Fruit fly (Drosophila melanogaster) whole organism, embryonic: ENCODE results near the gene ebd2.

ENCODE experiments used
- CG10366 ChIP-seq: fragments of 200-800 bp; sonication (Bioruptor generic); IDR thresholded peaks from 2 replicates; pipeline ENCODE4 v1.3.6; 2022; ENCODE audit warnings: missing biosample characterization, missing genetic modification characterization
- CG11085 ChIP-seq: fragments of 200-800 bp; sonication (Bioruptor generic); IDR thresholded peaks from 2 replicates; pipeline ENCODE4 v1.3.6; 2022; ENCODE audit warnings: missing biosample characterization, missing genetic modification characterization
- CG12659 ChIP-seq: fragments of 200-800 bp; sonication (Bioruptor generic); optimal IDR thresholded peaks from 3 replicates; lab custom pipeline; 2017; ENCODE audit warnings: mild to moderate bottlenecking, missing biosample characterization, missing genetic modification reagents, missing genetic modification characterization
- CG13894 ChIP-seq: fragments of 200-800 bp; sonication (Bioruptor generic); optimal IDR thresholded peaks from 3 replicates; lab custom pipeline; 2018; ENCODE audit warnings: missing biosample characterization, mild to moderate bottlenecking, missing genetic modification characterization, moderate library complexity
- CG14710 ChIP-seq: fragments of 200-800 bp; sonication (Bioruptor generic); optimal IDR thresholded peaks from 3 replicates; lab custom pipeline; 2019; ENCODE audit warnings: missing biosample characterization, mild to moderate bottlenecking, missing genetic modification characterization, moderate library complexity
- CG1602 ChIP-seq: fragments of 200-800 bp; sonication (Bioruptor generic); optimal IDR thresholded peaks from 3 replicates; lab custom pipeline; 2016; ENCODE audit warnings: missing biosample characterization, missing genetic modification characterization
- CG17186 ChIP-seq: fragments of 200-800 bp; sonication (Bioruptor generic); optimal IDR thresholded peaks from 3 replicates; lab custom pipeline; 2017; ENCODE audit warnings: missing biosample characterization, missing genetic modification reagents, missing genetic modification characterization
- CG17361 ChIP-seq: fragments of 200-800 bp; sonication (Bioruptor generic); IDR thresholded peaks from 3 replicates; pipeline ENCODE4 v1.3.6; 2022; ENCODE audit warnings: missing biosample characterization, missing genetic modification characterization
- CG2712 ChIP-seq: fragments of 200-800 bp; optimal IDR thresholded peaks from 3 replicates; lab custom pipeline; 2019; ENCODE audit warnings: missing biosample characterization, mild to moderate bottlenecking, missing genetic modification characterization, moderate library complexity
- CG30020 ChIP-seq: fragments of 200-800 bp; optimal IDR thresholded peaks from 2 replicates; lab custom pipeline; 2019; ENCODE audit warnings: missing biosample characterization, mild to moderate bottlenecking, missing genetic modification characterization, moderate library complexity
- CG33213 ChIP-seq: fragments of 200-800 bp; sonication (Bioruptor generic); optimal IDR thresholded peaks from 3 replicates; lab custom pipeline; 2016; ENCODE audit warnings: missing biosample characterization, missing genetic modification characterization
- CG34224 ChIP-seq: fragments of 200-800 bp; sonication (Bioruptor generic); IDR thresholded peaks from 3 replicates; pipeline ENCODE4 v1.3.6; 2022; ENCODE audit warnings: missing biosample characterization, missing genetic modification characterization; ENCODE audit not compliant: partially characterized antibody
- CG3995 ChIP-seq: fragments of 200-800 bp; sonication (Bioruptor generic); optimal IDR thresholded peaks from 3 replicates; lab custom pipeline; 2016; ENCODE audit warnings: missing biosample characterization, missing genetic modification characterization
- CG42726 ChIP-seq: fragments of 200-800 bp; sonication (Bioruptor generic); IDR thresholded peaks from 2 replicates; pipeline ENCODE4 v1.3.6; 2022; ENCODE audit warnings: missing biosample characterization, missing genetic modification characterization; ENCODE audit not compliant: partially characterized antibody
- CG4282 ChIP-seq: fragments of 200-800 bp; sonication (Bioruptor generic); optimal IDR thresholded peaks from 2 replicates; lab custom pipeline; 2016; ENCODE audit warnings: missing biosample characterization, missing genetic modification characterization
- CG5180 ChIP-seq: fragments of 200-800 bp; sonication (Bioruptor generic); optimal IDR thresholded peaks from 3 replicates; lab custom pipeline; 2017; ENCODE audit warnings: missing biosample characterization, missing genetic modification characterization, mild to moderate bottlenecking, moderate library complexity, missing genetic modification reagents
- CG6854 ChIP-seq: fragments of 200-800 bp; sonication (Bioruptor generic); optimal IDR thresholded peaks from 3 replicates; lab custom pipeline; 2017; ENCODE audit warnings: missing biosample characterization, mild to moderate bottlenecking, missing genetic modification characterization
- CG8924 ChIP-seq: fragments of 200-800 bp; optimal IDR thresholded peaks from 3 replicates; lab custom pipeline; 2019; ENCODE audit warnings: missing biosample characterization, mild to moderate bottlenecking, missing genetic modification characterization, moderate library complexity
- CG8944 ChIP-seq: fragments of 200-800 bp; sonication (Bioruptor generic); optimal IDR thresholded peaks from 3 replicates; lab custom pipeline; 2016; ENCODE audit warnings: missing biosample characterization, missing genetic modification characterization
- CG9437 ChIP-seq: fragments of 200-800 bp; sonication (Bioruptor generic); optimal IDR thresholded peaks from 2 replicates; lab custom pipeline; 2018; ENCODE audit warnings: missing biosample characterization, mild to moderate bottlenecking, missing genetic modification characterization
- CG9817 ChIP-seq: fragments of 200-800 bp; sonication (Bioruptor generic); optimal IDR thresholded peaks from 2 replicates; lab custom pipeline; 2018; ENCODE audit warnings: missing biosample characterization, mild to moderate bottlenecking, missing genetic modification characterization, moderate library complexity
- Dll ChIP-seq: fragments of 200-800 bp; sonication (Bioruptor generic); IDR thresholded peaks from 4 replicates; pipeline ENCODE4 v1.3.6; 2022; ENCODE audit warnings: missing biosample characterization, missing genetic modification characterization; ENCODE audit not compliant: partially characterized antibody
- Doc3 ChIP-seq: fragments of 200-800 bp; sonication (Bioruptor generic); IDR thresholded peaks from 3 replicates; pipeline ENCODE4 v1.3.6; 2022; ENCODE audit warnings: missing biosample characterization, missing genetic modification characterization; ENCODE audit not compliant: partially characterized antibody
- Ets97D ChIP-seq: fragments of 200-800 bp; sonication (Bioruptor generic); optimal IDR thresholded peaks from 3 replicates; lab custom pipeline; 2016; ENCODE audit warnings: missing biosample characterization, missing genetic modification characterization
- HmgZ ChIP-seq: fragments of 200-800 bp; sonication (Bioruptor generic); optimal IDR thresholded peaks from 2 replicates; lab custom pipeline; 2018; ENCODE audit warnings: missing biosample characterization, mild to moderate bottlenecking, missing genetic modification characterization
- Jarid2 ChIP-seq: fragments of 200-800 bp; sonication (Bioruptor generic); optimal IDR thresholded peaks from 3 replicates; lab custom pipeline; 2017; ENCODE audit warnings: mild to moderate bottlenecking, missing biosample characterization, missing genetic modification reagents, missing genetic modification characterization
- Mes4 ChIP-seq: fragments of 200-800 bp; sonication (Bioruptor generic); optimal IDR thresholded peaks from 2 replicates; lab custom pipeline; 2016; ENCODE audit warnings: missing biosample characterization, missing genetic modification characterization
- Myb ChIP-seq: fragments of 200-800 bp; sonication (Bioruptor generic); optimal IDR thresholded peaks from 2 replicates; lab custom pipeline; 2016; ENCODE audit warnings: missing biosample characterization, missing genetic modification characterization
- Sry-δ ChIP-seq: fragments of 200-800 bp; sonication (Bioruptor generic); optimal IDR thresholded peaks from 2 replicates; lab custom pipeline; 2016; ENCODE audit warnings: missing biosample characterization, missing genetic modification characterization
- Ssrp ChIP-seq: fragments of 200-800 bp; sonication (Bioruptor generic); optimal IDR thresholded peaks from 2 replicates; lab custom pipeline; 2018; ENCODE audit warnings: missing biosample characterization, mild to moderate bottlenecking, missing genetic modification characterization, moderate library complexity
- ac ChIP-seq: fragments of 200-800 bp; sonication (Bioruptor generic); optimal IDR thresholded peaks from 3 replicates; lab custom pipeline; 2017; ENCODE audit warnings: missing biosample characterization, mild to moderate bottlenecking, missing genetic modification characterization
- ci ChIP-seq: fragments of 200-800 bp; sonication (Bioruptor generic); IDR thresholded peaks from 3 replicates; pipeline ENCODE4 v1.3.6; 2022; ENCODE audit warnings: missing biosample characterization, missing genetic modification characterization
- ems ChIP-seq: fragments of 200-800 bp; sonication (Bioruptor generic); optimal IDR thresholded peaks from 3 replicates; lab custom pipeline; 2016; ENCODE audit warnings: missing biosample characterization, missing genetic modification characterization
- gem ChIP-seq: fragments of 200-800 bp; sonication (Bioruptor generic); optimal IDR thresholded peaks from 2 replicates; lab custom pipeline; 2019; ENCODE audit warnings: missing biosample characterization, mild to moderate bottlenecking, missing genetic modification characterization, moderate library complexity
- gt ChIP-seq: fragments of 200-800 bp; sonication (Bioruptor generic); IDR thresholded peaks from 2 replicates; pipeline ENCODE4 v1.3.6; 2022; ENCODE audit warnings: missing biosample characterization, missing genetic modification characterization
- hbn ChIP-seq: fragments of 200-800 bp; sonication (Bioruptor generic); IDR thresholded peaks from 2 replicates; pipeline ENCODE4 v1.3.6; 2022; ENCODE audit warnings: missing biosample characterization, missing genetic modification characterization; ENCODE audit not compliant: partially characterized antibody
- inv ChIP-seq: fragments of 200-800 bp; sonication (Bioruptor generic); IDR thresholded peaks from 2 replicates; pipeline ENCODE4 v1.3.6; 2022; ENCODE audit warnings: missing biosample characterization, missing genetic modification characterization; ENCODE audit not compliant: partially characterized antibody
- jigr1 ChIP-seq: fragments of 200-800 bp; sonication (Bioruptor generic); IDR thresholded peaks from 3 replicates; pipeline ENCODE4 v1.3.6; 2022; ENCODE audit warnings: missing biosample characterization, missing genetic modification characterization
- kay ChIP-seq: fragments of 200-800 bp; sonication (Bioruptor generic); optimal IDR thresholded peaks from 2 replicates; lab custom pipeline; 2016; ENCODE audit warnings: missing biosample characterization, missing genetic modification characterization
- mam ChIP-seq: fragments of 200-800 bp; sonication (Bioruptor generic); optimal IDR thresholded peaks from 3 replicates; lab custom pipeline; 2016; ENCODE audit warnings: missing biosample characterization, missing genetic modification characterization
- mld ChIP-seq: fragments of 200-800 bp; sonication (Bioruptor generic); IDR thresholded peaks from 3 replicates; pipeline ENCODE4 v1.3.6; 2022; ENCODE audit warnings: missing biosample characterization, missing genetic modification characterization; ENCODE audit not compliant: partially characterized antibody
- sens ChIP-seq: fragments of 200-800 bp; sonication (Bioruptor generic); peaks from one replicate; lab custom pipeline; 2016; ENCODE audit warnings: missing biosample characterization, missing genetic modification characterization
- slou ChIP-seq: fragments of 200-800 bp; sonication (Bioruptor generic); optimal IDR thresholded peaks from 3 replicates; lab custom pipeline; 2016; ENCODE audit warnings: missing biosample characterization, missing genetic modification characterization
- sna ChIP-seq: fragments of 200-800 bp; sonication (Bioruptor generic); IDR thresholded peaks from 2 replicates; pipeline ENCODE4 v1.3.6; 2022; ENCODE audit warnings: missing biosample characterization, missing genetic modification characterization; ENCODE audit not compliant: partially characterized antibody
- tna ChIP-seq: fragments of 200-800 bp; sonication (Bioruptor generic); IDR thresholded peaks from 2 replicates; pipeline ENCODE4 v1.3.6; 2022; ENCODE audit warnings: missing biosample characterization, missing genetic modification characterization; ENCODE audit not compliant: partially characterized antibody
- trem ChIP-seq: fragments of 200-800 bp; optimal IDR thresholded peaks from 3 replicates; lab custom pipeline; 2019; ENCODE audit warnings: missing biosample characterization, mild to moderate bottlenecking, missing genetic modification characterization, moderate library complexity
- vnd ChIP-seq: fragments of 200-800 bp; sonication (Bioruptor generic); IDR thresholded peaks from 3 replicates; pipeline ENCODE4 v1.3.6; 2022; ENCODE audit warnings: missing biosample characterization, missing genetic modification characterization; ENCODE audit not compliant: partially characterized antibody
- wor ChIP-seq: fragments of 200-800 bp; sonication (Bioruptor generic); IDR thresholded peaks from 2 replicates; pipeline ENCODE4 v1.3.6; 2022; ENCODE audit warnings: missing biosample characterization, missing genetic modification characterization

ebd2 gene

DNA sequence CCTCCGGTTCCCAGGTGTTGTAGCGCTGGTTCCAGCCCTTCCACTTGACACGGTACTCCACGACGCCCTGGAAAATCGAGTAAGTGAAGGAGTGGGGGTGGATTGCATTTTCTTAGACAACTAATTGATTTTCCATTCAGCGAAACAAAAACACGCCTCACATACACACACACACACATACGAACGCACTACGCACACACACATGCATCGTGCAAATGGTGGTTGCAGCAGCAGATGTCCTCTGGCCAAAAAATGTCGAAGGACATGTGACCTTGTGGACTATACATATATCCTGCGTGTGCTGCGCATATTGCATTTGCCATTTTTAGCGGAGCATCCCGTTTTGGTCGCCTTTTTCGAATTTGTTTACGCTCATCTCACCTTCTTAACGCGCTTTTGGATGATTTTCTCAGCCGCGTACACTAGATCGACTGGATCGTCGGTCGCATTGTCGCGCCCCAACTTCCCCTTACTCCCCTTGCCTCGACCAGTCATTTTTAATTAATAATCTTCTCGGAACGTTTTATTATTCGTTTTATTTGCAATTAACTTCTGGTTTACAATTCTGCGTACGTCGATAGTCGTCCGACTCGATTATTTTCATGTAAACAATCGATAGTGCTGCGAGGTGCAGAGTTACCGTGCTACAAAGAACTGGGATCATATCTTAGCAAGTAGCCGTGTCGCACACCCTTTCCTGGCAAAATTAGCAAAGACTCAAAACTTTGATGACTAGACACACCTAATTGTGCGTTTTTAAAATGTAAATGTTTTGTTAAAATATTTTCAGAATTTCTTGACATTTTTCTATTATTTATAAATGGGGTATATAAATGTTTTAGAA is 31.4 kb downstream of the ebd2 start, which contains the start of gene Pc (continued):
- TF ChIP-seq CG9817 (tag; lab: Kevin White, UChicago) (peak; percentile 23), sna (GFP tag; lab: Robert Waterston, UW) (peak; percentile 53; the same call in 1 of the 2 replicates), CG2712 (tag; lab: Kevin White, UChicago) (peak; percentile 79), CG17186 (GFP tag; lab: Kevin White, UChicago) (peak; percentile 57), vnd (GFP tag; lab: Robert Waterston, UW) (peak; percentile 84), mam (GFP tag; lab: Kevin White, UChicago) (peak; percentile 26), CG42726 (peak; percentile 95), Ssrp (tag; lab: Kevin White, UChicago) (peak; percentile 13), ac (GFP tag; lab: Kevin White, UChicago) (no peak), CG8944 (GFP tag; lab: Kevin White, UChicago) (no peak), tna (GFP tag; lab: Robert Waterston, UW) (peak; percentile 69), trem (tag; lab: Kevin White, UChicago) (peak; percentile 73), ems (GFP tag; lab: Kevin White, UChicago) (no peak), CG12659 (peak; percentile 82), Ets97D (peak; percentile 88), gt (GFP tag; lab: Robert Waterston, UW) (no peak), CG8924 (tag; lab: Kevin White, UChicago) (peak; percentile 18), inv (peak; percentile 83), CG33213 (GFP tag; lab: Kevin White, UChicago) (peak; percentile 78), Myb (GFP tag; lab: Kevin White, UChicago) (peak; percentile 73), CG3995 (GFP tag; lab: Kevin White, UChicago) (peak; percentile 24), slou (no peak), CG4282 (GFP tag; lab: Kevin White, UChicago) (peak; percentile 40), sens (GFP tag; lab: Kevin White, UChicago) (peak; percentile 51), ci (GFP tag; lab: Robert Waterston, UW) (peak; percentile 59; the same call in 2 of the 3 replicates), CG10366 (GFP tag; lab: Robert Waterston, UW) (no peak), CG17361 (GFP tag; lab: Robert Waterston, UW) (peak; percentile 36; the same call in 1 of the 3 replicates), Jarid2 (GFP tag; lab: Kevin White, UChicago) (no peak), CG5180 (no peak), CG9437 (GFP tag; lab: Kevin White, UChicago) (no peak), kay (GFP tag; lab: Kevin White, UChicago) (peak; percentile 83), CG14710 (tag; lab: Kevin White, UChicago) (peak; percentile 74), CG1602 (GFP tag; lab: Kevin White, UChicago) (no peak), Sry-δ (GFP tag; lab: Kevin White, UChicago) (peak; percentile 86), CG30020 (peak; percentile 82), CG13894 (tag; lab: Kevin White, UChicago) (peak; percentile 55), CG6854 (GFP tag; lab: Kevin White, UChicago) (no peak), jigr1 (no peak; the same call in 2 of the 3 replicates), mld (peak; percentile 65; the same call in 1 of the 3 replicates), gem (no peak), CG34224 (GFP tag; lab: Robert Waterston, UW) (peak; percentile 79), CG11085 (0 out of 2 replicates have a peak, but pooled peaks have one; percentile 18), HmgZ (peak; percentile 68), Doc3 (GFP tag; lab: Robert Waterston, UW) (peak; percentile 76), hbn (GFP tag; lab: Robert Waterston, UW) (peak; percentile 65), Mes4 (GFP tag; lab: Kevin White, UChicago) (no peak), wor (GFP tag; lab: Robert Waterston, UW) (no peak), Dll (GFP tag; lab: Robert Waterston, UW) (peak; percentile 84)
